Fruit fly (Drosophila melanogaster) S2 (cell line): ENCODE results near the gene Lsm12a.

ENCODE experiments used
- CG8478 ChIP-seq: fragments of >200 bp; optimal IDR thresholded peaks from 2 replicates; lab custom pipeline; 2018
- CTCF ChIP-seq, 2 experiments: fragments of >200 bp; optimal IDR thresholded peaks; 2 replicates each; lab custom pipeline; 2018

The Lsm12a gene

DNA sequence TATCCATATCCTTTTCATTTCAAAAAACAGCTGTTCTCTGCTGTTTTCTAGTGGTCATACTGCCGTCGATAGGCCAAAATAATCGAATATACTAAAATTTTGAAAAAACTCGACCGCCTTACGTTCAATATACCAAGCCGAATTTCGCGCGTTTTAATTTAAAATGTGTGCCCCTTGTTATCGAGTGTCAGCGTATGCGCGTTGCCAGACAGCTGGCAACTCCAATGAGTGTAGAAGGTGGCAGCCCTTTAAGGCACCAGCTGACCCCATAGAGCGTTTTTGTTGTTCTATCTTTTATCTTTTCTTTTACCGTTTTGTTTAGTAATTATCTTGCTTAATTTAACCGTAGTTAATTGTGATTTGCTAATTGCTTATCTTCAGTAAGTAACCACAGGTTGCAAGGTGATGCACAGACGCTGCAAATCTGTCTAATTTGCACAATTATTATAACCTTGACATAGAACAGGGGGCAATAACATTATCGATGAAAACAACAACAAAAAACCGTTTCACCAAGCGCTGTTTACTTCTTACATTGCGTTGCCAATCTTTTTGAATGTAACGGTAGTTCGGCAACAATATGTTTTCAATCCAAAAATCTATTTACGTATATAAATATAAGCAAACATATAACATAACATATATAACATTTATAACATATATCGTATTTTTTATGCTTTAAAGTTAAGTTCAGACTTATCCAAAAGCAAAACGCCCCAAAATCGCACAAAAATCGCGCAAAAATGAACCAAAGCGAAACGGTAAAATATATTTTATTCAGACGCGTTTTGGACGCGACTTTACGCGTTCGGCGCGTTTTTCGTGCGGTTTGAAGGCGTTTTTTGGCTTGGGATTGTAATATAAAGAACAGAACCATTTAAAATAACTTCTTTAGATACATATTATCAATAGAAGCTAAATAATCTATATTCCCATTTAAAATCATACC lies 6.0 kb upstream of the Lsm12a start, which contains the start of the genes CG1492 and regucalcin:
Gene CG1492, minus strand, starts transcription at position 63 of the 949 bp plus-strand sequence.
Gene regucalcin, plus strand, starts transcription at position 229 of the 949 bp plus-strand sequence.
- TF ChIP-seq CTCF (optimal IDR thresholded peaks at IDR 0.05; lab: Kevin White, UChicago) (peak; percentile 50 to 54), CG8478 (lab: Kevin White, UChicago) (no peak)

DNA sequence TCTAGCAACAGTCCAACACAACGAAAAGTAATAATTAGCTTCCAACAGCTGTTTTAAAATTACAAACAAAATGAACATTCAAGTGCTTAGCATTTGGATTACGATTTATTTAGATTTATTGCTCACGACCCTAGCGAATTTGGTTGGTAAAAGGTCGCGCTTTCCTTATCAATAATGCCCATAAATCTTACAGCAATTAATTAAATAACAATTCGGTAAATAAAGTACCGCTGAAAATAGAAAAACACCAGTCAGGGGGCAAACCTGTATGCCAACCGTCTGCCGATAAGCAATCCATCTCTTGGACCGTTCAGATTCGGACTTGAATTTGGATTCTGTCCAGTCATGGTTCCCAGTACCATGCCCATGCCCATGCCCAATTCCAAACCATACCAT lies 5.3 kb upstream of the Lsm12a start:
- TF ChIP-seq CG8478 (lab: Kevin White, UChicago), result no peak
- no peak for TF ChIP-seq CTCF (optimal IDR thresholded peaks at IDR 0.05; lab: Kevin White, UChicago)

DNA sequence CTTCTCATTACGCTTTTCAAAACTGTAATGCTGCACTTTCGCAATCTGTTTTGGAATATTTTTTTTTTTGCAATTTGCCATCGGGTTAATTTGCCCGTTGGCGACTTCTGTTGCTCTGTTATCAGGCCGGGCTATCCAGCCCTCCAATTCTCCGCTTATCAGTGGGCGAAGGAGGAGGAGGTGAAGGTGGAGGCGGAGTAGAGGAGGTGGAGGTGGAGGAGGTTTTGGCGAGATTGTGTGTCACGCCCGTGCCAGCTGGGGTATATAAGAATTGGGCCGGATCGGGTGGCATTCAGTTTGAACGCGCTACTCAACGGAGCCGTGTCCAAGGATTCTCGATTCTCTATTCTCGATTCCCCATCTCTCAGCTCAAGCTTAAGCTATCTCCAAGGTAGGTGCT lies 4.3 kb upstream of the Lsm12a start:
- TF ChIP-seq CG8478 (lab: Kevin White, UChicago), result no peak
- TF ChIP-seq CTCF (optimal IDR thresholded peaks at IDR 0.05; lab: Kevin White, UChicago), result no peak

DNA sequence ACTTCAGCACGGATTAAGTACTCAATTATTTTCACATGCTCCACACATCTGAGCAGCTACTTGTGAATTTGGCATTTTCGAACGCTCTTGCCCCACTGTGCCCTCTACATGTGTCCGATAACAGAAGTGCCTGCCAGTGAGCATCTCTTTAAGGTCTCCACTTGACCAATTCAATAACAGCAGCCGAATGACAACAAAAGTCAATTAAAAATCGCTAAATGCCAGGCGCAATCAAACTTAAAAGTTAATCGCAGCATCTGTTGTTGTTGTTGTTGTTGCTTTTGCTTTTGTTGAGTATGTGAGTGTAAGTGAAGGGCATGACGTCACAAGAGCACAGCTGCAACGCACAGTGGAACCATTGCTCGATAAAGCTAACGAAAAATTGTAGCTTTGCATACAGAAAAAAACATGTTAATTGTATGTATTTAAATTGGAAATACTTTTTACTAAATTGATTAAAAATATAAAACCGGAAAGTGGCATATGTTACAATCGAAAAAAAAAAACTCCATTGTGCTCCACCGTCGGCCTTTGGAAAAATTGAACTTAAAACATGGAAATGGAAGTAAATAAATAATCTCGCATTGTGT lies 3.5 kb upstream of the Lsm12a start:
- TF ChIP-seq CTCF (optimal IDR thresholded peaks at IDR 0.05; lab: Kevin White, UChicago), result no peak
- no peak for TF ChIP-seq CG8478 (lab: Kevin White, UChicago)

DNA sequence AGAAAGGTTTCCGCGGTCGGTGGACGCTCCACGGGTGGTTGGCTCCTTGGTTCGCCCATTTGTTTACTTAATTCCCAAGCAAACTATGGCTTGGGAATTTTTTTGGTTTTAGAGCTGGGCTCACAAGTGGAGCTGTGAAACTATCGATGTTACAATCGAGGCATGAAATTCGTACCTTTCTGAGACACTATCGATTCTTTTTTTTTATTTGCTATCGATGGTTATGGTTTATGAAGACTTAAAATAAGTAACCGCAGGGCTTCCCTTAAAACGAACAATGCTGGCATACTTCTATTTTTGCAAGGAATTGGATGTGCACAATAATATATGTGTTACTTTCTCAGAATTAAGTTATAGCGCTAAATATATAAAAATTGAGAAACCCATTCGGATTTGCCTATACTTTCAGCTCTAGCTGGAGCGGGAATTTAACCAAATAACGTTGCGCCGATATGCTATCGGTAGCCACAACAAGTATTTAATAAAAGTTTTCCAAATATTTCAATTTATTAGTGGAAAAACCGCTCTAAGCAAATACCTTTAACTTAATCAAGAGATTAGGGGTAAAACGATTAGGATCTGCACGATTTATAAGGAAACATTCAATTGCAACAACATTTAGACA lies 513 bp upstream of the Lsm12a start, which contains the start of gene Chrac-16:
Gene Chrac-16, minus strand, starts transcription at position 147 of the 625 bp plus-strand sequence.
- TF ChIP-seq CTCF (optimal IDR thresholded peaks at IDR 0.05; lab: Kevin White, UChicago), result no peak
- no peak for TF ChIP-seq CG8478 (lab: Kevin White, UChicago)

DNA sequence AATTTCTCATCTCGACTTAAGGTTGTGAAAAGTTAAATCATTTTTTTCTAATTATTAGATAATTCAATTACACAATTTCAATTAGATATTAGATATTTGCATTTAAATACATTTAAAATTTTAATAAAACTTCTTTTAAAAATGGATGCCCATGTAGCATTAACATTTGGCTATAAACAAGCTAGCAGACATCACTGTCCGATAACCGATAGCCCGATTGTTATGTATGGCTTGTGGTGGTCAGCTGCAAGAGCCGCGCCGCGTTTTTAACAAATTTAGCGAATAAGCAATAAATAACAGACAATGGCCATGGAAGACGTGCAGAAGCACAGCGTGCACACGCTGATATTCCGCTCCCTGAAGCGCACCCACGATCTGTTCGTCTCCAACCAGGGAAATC lies 2.4 kb downstream of the Lsm12a start, which contains the start of gene Tango4:
Gene Tango4, plus strand, starts transcription at position 212 of the 400 bp plus-strand sequence.
- no peak for TF ChIP-seq CTCF (optimal IDR thresholded peaks at IDR 0.05; lab: Kevin White, UChicago)
- TF ChIP-seq CG8478 (lab: Kevin White, UChicago), result no peak

DNA sequence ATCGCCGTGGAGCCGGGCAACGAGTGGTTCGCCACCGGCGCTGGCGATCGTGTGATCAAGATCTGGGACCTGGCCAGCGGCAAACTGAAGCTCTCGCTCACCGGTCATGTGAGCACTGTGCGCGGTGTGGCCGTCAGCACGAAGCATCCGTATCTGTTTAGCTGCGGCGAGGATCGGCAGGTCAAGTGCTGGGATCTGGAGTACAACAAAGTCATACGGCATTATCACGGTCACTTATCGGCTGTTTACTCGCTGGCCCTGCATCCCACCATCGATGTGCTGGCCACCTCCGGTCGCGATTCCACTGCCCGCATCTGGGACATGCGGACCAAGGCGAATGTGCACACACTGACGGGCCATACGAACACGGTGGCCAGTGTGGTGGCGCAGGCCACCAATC lies 3.3 kb downstream of the Lsm12a start:
- TF ChIP-seq CTCF (optimal IDR thresholded peaks at IDR 0.05; lab: Kevin White, UChicago) (no peak), CG8478 (lab: Kevin White, UChicago) (no peak)

DNA sequence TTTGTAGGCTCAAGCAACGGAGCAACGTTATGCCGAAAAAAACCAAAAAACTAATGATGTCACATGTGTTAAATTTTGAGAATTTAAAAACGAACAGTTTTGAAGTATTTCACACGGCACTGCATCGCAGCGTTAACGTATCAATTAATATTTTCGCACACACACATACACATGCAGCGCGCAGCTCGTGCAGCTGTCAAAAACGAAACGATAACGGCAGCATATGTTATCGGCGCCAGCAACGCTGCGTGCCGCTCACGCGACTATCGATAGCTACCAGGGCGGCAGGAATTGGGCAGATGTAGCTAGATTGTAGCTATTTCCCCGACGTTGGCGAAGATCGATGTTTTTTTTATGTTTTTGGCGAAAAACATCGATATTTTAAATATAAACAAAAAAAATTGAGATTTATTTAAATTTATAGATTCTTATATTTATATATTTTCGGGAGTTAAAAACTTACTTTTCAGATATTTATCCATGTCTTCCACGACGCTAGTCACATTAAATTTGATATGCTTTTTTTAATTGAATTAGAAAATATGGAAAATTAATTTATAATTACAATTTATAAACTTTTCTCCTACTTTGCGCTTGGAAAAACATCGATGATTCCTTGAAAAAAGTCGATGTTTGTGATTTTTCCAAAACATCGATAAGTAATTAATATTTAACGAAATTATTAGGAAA lies 10.5 kb downstream of the Lsm12a start, which contains the start of gene Usp7:
Gene Usp7, minus strand, starts transcription at position 208 of the 690 bp plus-strand sequence.
- TF ChIP-seq CG8478 (lab: Kevin White, UChicago) (no peak), CTCF (optimal IDR thresholded peaks at IDR 0.05; lab: Kevin White, UChicago) (peak in 1 of 2 experiments; percentile 31)

DNA sequence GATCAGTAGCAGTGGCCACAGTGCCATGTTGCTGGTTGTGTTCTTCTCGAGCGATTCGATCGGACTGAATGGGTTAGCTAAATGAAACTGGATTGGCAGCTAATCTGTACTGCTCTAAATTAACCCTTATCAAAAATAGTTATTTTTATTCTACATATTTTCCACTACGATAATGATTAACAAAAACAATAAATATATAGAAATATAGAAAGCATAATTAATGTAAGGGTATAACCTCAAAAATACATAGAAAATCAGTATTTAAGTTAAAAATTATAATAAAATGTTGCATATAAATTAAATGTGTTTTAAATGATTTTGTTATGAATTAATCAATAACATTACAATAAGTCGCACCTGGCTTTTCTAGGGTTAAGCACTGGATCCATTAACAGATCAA lies 13.0 kb downstream of the Lsm12a start, which contains the start of gene Cyp311a1:
Gene Cyp311a1, minus strand, starts transcription at position 66 of the 400 bp plus-strand sequence.
- no peak for TF ChIP-seq CG8478 (lab: Kevin White, UChicago)
- no peak for TF ChIP-seq CTCF (optimal IDR thresholded peaks at IDR 0.05; lab: Kevin White, UChicago)

DNA sequence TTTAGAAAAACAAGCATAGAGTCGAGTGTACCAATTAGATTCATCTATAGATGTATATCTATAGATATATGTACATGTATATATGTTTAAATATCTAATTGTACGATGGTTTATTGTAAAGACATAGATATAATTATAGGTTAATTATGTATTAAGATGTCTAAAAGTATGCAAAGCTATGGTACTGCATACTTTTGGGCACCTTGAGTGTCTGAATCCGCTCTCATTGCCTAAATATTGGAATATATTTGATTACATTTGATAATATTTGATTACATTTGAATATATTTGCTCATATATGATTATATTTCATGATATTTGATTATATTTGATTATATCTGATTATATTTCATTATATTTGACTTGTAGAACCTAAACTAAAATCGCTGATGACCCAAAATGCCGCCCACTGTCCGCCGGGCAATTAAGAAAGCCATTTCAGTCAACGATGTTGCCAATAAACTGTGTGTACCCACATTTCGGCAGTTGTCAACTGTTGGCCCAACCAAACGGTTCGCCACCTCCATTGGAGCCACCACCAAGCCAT lies 13.8 kb downstream of the Lsm12a start, which contains the start of gene Cyp318a1:
Gene Cyp318a1, plus strand, starts transcription at position 497 of the 547 bp plus-strand sequence.
- TF ChIP-seq CG8478 (lab: Kevin White, UChicago) (no peak), CTCF (optimal IDR thresholded peaks at IDR 0.05; lab: Kevin White, UChicago) (no peak)

DNA sequence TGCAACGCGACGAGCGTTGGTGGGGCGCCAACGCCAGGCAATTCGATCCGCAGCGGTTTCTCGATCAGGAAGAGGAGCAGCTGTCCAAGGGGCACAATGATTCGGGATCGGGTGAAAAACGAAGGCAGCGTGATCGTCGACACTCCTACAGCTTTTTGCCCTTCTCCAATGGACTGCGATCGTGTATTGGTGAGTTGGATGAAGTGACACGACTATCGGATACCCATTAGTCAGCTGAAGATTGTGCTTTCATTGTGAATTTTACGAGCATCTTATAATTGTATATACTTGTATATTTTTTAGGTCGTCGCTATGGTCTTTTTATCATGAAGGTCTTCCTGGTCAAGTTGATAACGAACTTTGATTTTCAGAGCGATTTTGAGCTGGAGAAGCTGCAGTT lies 16.3 kb downstream of the Lsm12a start:
- no peak for TF ChIP-seq CTCF (optimal IDR thresholded peaks at IDR 0.05; lab: Kevin White, UChicago)

DNA sequence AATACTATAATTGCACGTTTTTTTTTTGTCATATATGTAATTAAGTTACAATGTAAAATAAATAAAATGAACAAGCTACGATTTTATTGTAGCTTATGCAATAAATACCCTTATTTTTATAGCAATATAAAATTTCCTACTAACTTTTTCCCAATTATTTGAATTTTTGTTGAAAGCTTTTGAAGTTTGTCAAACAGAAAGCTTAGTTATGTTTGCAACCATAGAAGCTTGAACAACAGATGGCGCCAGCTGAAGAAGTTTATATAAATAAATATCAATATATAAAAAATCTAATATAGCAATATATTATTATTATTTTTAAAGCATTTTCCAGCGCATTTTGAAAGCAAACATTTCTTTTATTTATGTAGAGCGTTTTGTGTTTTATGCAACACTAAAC lies 16.8 kb downstream of the Lsm12a start:
- TF ChIP-seq CTCF (optimal IDR thresholded peaks at IDR 0.05; lab: Kevin White, UChicago) (peak in 1 of 2 experiments; percentile 33), CG8478 (lab: Kevin White, UChicago) (no peak)

DNA sequence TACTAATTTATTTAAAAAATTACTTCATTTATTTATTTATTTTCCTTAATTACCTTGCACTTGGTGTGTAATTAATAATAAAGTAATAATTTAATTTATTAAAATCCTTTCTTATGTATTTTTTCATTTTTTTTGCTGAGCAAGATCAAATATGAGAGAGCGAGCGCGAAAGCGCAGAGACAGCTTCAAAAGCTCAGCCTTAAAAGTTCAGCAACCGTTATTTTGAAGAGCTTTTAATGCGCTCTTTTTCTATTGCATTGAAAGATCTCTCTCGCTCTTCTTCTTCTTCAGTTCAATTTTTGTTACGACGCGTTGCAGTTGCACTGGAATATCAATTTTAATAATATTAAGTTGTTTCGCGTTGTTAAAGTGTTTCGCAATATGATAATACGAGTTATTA lies 25.0 kb downstream of the Lsm12a start, which contains the start of gene Ten-a:
Gene Ten-a, plus strand, starts transcription at position 301 of the 400 bp plus-strand sequence.
- TF ChIP-seq CG8478 (lab: Kevin White, UChicago) (no peak), CTCF (optimal IDR thresholded peaks at IDR 0.05; lab: Kevin White, UChicago) (no peak)
